Worm (Caenorhabditis elegans): ENCODE data around the gene Y50D7A.8.

The Y50D7A.8 gene

ce11 chrIII:343141-343345 is at the start of gene Y50D7A.8:
Gene Y50D7A.8, minus strand, starts transcription at chrIII:343241.
- no peak for TF ChIP-seq hlh-30 (tag; optimal IDR thresholded peaks at IDR 0.05; ENCODE audit: insufficient read depth)
- TF ChIP-seq C38D4.7 (GFP tag; optimal IDR thresholded peaks at IDR 0.05), result no peak
- no peak for TF ChIP-seq K09A11.1 (tag; optimal IDR thresholded peaks at IDR 0.05; ENCODE audit: insufficient read depth)
- no peak for TF ChIP-seq ceh-24 (tag; optimal IDR thresholded peaks at IDR 0.05)
- no peak for TF ChIP-seq unc-86 (tag; optimal IDR thresholded peaks at IDR 0.05)
- TF ChIP-seq ceh-48 (tag; optimal IDR thresholded peaks at IDR 0.05), result no peak
- TF ChIP-seq madf-2 (tag; optimal IDR thresholded peaks at IDR 0.05), result no peak
- no peak for TF ChIP-seq elt-2 (tag; optimal IDR thresholded peaks at IDR 0.05)
- TF ChIP-seq sox-4 (tag; optimal IDR thresholded peaks at IDR 0.05), result no peak
- TF ChIP-seq Y22D7AL.16 (tag; optimal IDR thresholded peaks at IDR 0.05), result no peak
- no peak for TF ChIP-seq tbx-2 (tag; optimal IDR thresholded peaks at IDR 0.05)

ce11 chrIII:385068-385467 is 42.0 kb upstream of the Y50D7A.8 start:
- no peak for TF ChIP-seq ztf-16 (tag; optimal IDR thresholded peaks at IDR 0.05)
- no peak for TF ChIP-seq ceh-18 (tag; optimal IDR thresholded peaks at IDR 0.05)
- no peak for TF ChIP-seq fkh-6 (tag; optimal IDR thresholded peaks at IDR 0.05)
- no peak for TF ChIP-seq che-1 (tag; optimal IDR thresholded peaks at IDR 0.05)
- no peak for TF ChIP-seq odd-2 (tag; optimal IDR thresholded peaks at IDR 0.05)
- TF ChIP-seq nhr-232 (tag; optimal IDR thresholded peaks at IDR 0.05), result no peak
- TF ChIP-seq pha-4 (tag; optimal IDR thresholded peaks at IDR 0.05), result no peak
- TF ChIP-seq ama-1 (optimal IDR thresholded peaks at IDR 0.05), result no peak
- no peak for TF ChIP-seq ets-4 (tag; optimal IDR thresholded peaks at IDR 0.05)
- no peak for TF ChIP-seq ceh-2 (tag; optimal IDR thresholded peaks at IDR 0.05)
- no peak for TF ChIP-seq F13H6.1 (tag; optimal IDR thresholded peaks at IDR 0.05)
- no peak for TF ChIP-seq hlh-13 (GFP tag; optimal IDR thresholded peaks at IDR 0.05)
- TF ChIP-seq mec-3 (tag; optimal IDR thresholded peaks at IDR 0.05; ENCODE audit: borderline replicate concordance), result no peak
- TF ChIP-seq ceh-34 (tag; optimal IDR thresholded peaks at IDR 0.05), result no peak
- TF ChIP-seq sox-2 (GFP tag; IDR thresholded peaks at IDR 0.05), result no peak

DNA sequence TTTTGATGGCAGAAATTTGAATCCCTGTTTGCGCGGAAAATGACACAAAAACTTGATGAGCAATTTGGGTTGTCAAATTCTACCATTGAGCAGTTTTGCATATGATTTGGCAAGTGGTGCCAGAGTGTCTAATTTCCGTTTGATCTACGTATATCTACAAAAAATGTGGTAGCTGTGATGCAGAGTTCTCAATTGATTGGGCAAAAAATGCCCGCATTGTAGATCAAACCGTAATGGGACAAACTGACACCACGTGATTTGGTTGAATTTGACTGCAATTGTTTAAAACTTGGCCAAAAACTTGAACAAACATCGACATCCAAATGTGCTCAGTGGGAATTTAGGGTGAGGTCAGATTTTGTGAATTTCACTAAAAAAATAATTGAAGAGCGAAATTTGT is 39.4 kb upstream of the Y50D7A.8 start, which contains the start of gene K10F12.7:
TSS of gene K10F12.7 (minus strand) at position 101 of the 400 bp plus-strand sequence.
- TF ChIP-seq elt-2 (tag; optimal IDR thresholded peaks at IDR 0.05), result no peak
- no peak for TF ChIP-seq ceh-19 (GFP tag; optimal IDR thresholded peaks at IDR 0.05)
- TF ChIP-seq ceh-30 (tag; optimal IDR thresholded peaks at IDR 0.05), result no peak
- TF ChIP-seq sdc-2 (tag; optimal IDR thresholded peaks at IDR 0.05), result no peak
- no peak for TF ChIP-seq rnt-1 (tag; optimal IDR thresholded peaks at IDR 0.05)
- no peak for TF ChIP-seq unc-3 (GFP tag; conservative IDR thresholded peaks at IDR 0.05)
- no peak for TF ChIP-seq unc-3 (tag; optimal IDR thresholded peaks at IDR 0.05)
- no peak for TF ChIP-seq tbx-7 (tag; optimal IDR thresholded peaks at IDR 0.05)
- TF ChIP-seq K09A11.1 (tag; optimal IDR thresholded peaks at IDR 0.05; ENCODE audit: insufficient read depth), result no peak
- no peak for TF ChIP-seq hlh-13 (GFP tag; optimal IDR thresholded peaks at IDR 0.05)
- no peak for TF ChIP-seq K02D7.2 (tag; optimal IDR thresholded peaks at IDR 0.05)
- TF ChIP-seq dve-1 (tag; optimal IDR thresholded peaks at IDR 0.05), result no peak
- no peak for TF ChIP-seq ceh-34 (tag; optimal IDR thresholded peaks at IDR 0.05)
- TF ChIP-seq madf-2 (tag; optimal IDR thresholded peaks at IDR 0.05), result no peak
- no peak for TF ChIP-seq unc-42 (tag; optimal IDR thresholded peaks at IDR 0.05)

DNA sequence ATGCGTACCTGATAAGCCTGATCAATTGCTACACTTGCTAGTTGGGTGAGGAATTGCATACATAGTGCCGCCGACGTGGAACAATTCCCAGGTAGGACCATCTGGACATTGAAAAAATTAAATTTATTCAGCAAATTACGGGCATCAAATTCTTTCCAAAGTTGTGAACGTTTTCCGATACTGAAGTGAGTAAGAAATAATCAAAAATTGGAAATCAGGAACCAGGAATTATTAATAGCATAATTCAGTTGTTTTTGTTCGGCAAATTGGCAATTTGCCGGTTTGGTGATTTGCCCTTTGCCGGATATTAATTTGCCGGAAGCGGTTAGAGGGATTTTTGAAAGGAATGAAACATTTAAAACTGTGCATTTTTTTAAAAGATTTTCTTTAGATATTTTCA is 38.2 kb upstream of the Y50D7A.8 start, which contains the start of gene gsto-3:
TSS of gene gsto-3 (minus strand) at position 101 of the 400 bp plus-strand sequence.
- TF ChIP-seq che-1 (tag; optimal IDR thresholded peaks at IDR 0.05) (no peak), pax-1 (tag; optimal IDR thresholded peaks at IDR 0.05) (no peak), unc-55 (GFP tag; optimal IDR thresholded peaks at IDR 0.05) (no peak), elt-2 (tag; optimal IDR thresholded peaks at IDR 0.05) (no peak), K09A11.1 (tag; optimal IDR thresholded peaks at IDR 0.05; ENCODE audit: insufficient read depth) (no peak), Y22D7AL.16 (tag; optimal IDR thresholded peaks at IDR 0.05) (no peak), ceh-18 (tag; optimal IDR thresholded peaks at IDR 0.05) (no peak), nhr-232 (tag; optimal IDR thresholded peaks at IDR 0.05) (no peak), ceh-34 (tag; optimal IDR thresholded peaks at IDR 0.05) (no peak), sox-4 (tag; optimal IDR thresholded peaks at IDR 0.05) (no peak), hlh-6 (tag; optimal IDR thresholded peaks at IDR 0.05) (no peak), ref-2 (tag; optimal IDR thresholded peaks at IDR 0.05) (no peak), tbx-2 (tag; optimal IDR thresholded peaks at IDR 0.05) (no peak), unc-86 (tag; optimal IDR thresholded peaks at IDR 0.05) (no peak), T23F11.4 (GFP tag; optimal IDR thresholded peaks at IDR 0.05) (no peak), nfya-1 (tag; optimal IDR thresholded peaks at IDR 0.05) (no peak), ceh-6 (GFP tag; optimal IDR thresholded peaks at IDR 0.05) (no peak), ceh-24 (tag; optimal IDR thresholded peaks at IDR 0.05) (no peak), ceh-22 (tag; optimal IDR thresholded peaks at IDR 0.05) (no peak)

Measured in whole organism, late embryonic.